Fruit fly (Drosophila melanogaster) whole organism: ENCODE data around the gene CG9926.

Experiments used
- CG8478 ChIP-seq: fragments of >200 bp; optimal IDR thresholded peaks from 2 replicates; lab custom pipeline; 2018; ENCODE audit warnings: inconsistent platforms
- Dll ChIP-seq: fragments of >200 bp; optimal IDR thresholded peaks from 2 replicates; lab custom pipeline; 2017
- EcR ChIP-seq, 2 experiments: fragments of >200 bp; optimal IDR thresholded peaks; 2 replicates each; lab custom pipeline; 2017; ENCODE audit warnings: missing biosample characterization in 2 of 2, missing genetic modification characterization in 2 of 2, missing genetic modification reagents in 2 of 2
- pan ChIP-seq: fragments of >200 bp; optimal IDR thresholded peaks from 2 replicates; lab custom pipeline; 2017
- psq ChIP-seq: fragments of >200 bp; optimal IDR thresholded peaks from 2 replicates; lab custom pipeline; 2017
- usp ChIP-seq: fragments of >200 bp; optimal IDR thresholded peaks from 2 replicates; lab custom pipeline; 2017; ENCODE audit warnings: missing biosample characterization, missing genetic modification characterization, mixed read lengths

Gene CG9926

dm6 chr3R:13939353-13940049 lies 11.4 kb downstream of the CG9926 start:
- no peak for TF ChIP-seq psq (lab: Kevin White, UChicago)
- TF ChIP-seq pan, result no peak
- TF ChIP-seq Dll (lab: Kevin White, UChicago), result no peak
- TF ChIP-seq usp (GFP tag; lab: Kevin White, UChicago), result no peak
- TF ChIP-seq CG8478 (lab: Kevin White, UChicago), result no peak
- TF ChIP-seq EcR (GFP tag; optimal IDR thresholded peaks at IDR 0.05; lab: Kevin White, UChicago), result no peak

DNA sequence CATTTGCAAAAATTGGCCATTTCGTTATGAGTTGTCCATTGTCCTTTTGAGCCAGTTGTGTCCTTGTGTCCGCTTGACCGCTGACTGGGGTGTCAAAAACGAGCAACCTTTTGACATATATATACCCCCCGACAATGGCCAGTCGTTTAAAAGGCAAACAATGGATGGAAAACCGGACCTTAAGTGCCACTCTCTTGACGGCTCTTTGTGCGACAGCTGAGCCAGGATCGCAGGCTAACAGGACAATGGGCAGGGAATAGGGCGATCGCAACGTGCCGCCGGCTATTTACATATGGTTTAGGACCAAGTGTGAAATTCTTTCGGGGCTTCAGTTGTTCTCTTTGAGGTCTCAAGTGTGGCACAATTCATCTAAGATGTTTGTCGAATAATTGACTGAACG lies 14.6 kb downstream of the CG9926 start:
- TF ChIP-seq CG8478 (lab: Kevin White, UChicago) (no peak), usp (GFP tag; lab: Kevin White, UChicago) (no peak), pan (no peak), EcR (GFP tag; optimal IDR thresholded peaks at IDR 0.05; lab: Kevin White, UChicago) (no peak), psq (lab: Kevin White, UChicago) (no peak), Dll (lab: Kevin White, UChicago) (no peak)

DNA sequence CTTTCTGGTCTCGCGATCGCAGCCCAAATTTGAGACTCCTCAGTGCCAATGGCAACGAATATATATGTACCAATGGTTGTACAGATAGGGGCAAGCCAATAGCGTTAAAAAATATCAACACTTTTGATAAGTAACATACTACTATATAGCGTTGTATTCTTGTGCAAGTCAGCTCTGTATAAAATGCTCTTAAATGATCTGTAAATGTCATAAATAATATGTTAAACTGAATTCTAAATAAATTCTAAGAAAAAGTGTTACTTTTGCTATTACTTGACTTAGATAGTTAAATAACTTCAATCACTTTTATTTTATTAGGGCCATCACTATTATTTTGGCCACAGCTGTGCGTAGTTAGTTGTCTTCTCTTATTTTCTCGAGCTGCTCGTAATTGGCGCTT lies 16.3 kb downstream of the CG9926 start:
- TF ChIP-seq CG8478 (lab: Kevin White, UChicago) (no peak), pan (no peak), usp (GFP tag; lab: Kevin White, UChicago) (no peak), Dll (lab: Kevin White, UChicago) (no peak), psq (lab: Kevin White, UChicago) (no peak), EcR (GFP tag; optimal IDR thresholded peaks at IDR 0.05; lab: Kevin White, UChicago) (no peak)

DNA sequence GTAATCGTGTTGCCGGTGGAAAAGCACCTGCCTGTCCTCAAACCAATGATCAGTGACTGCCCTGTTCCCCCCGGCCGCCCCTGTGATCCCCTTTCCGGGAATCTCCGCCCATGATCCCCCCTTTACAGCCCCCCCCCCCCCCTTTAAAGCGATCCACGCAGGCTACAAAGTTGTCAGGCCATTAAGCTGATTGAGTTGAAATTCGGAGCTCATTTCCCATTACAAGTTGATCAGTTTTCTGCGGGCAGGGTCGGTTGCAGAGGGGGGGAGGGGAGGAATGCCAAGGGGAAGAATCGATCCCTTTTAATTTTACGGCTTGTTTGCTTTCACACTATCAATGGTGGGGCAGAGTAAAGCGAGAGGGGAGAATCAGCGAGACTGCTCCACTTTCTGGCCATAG lies 17.0 kb downstream of the CG9926 start:
- TF ChIP-seq usp (GFP tag; lab: Kevin White, UChicago) (no peak), CG8478 (lab: Kevin White, UChicago) (no peak), pan (no peak), EcR (GFP tag; optimal IDR thresholded peaks at IDR 0.05; lab: Kevin White, UChicago) (no peak), Dll (lab: Kevin White, UChicago) (no peak), psq (lab: Kevin White, UChicago) (no peak)

- no peak for TF ChIP-seq EcR (GFP tag; optimal IDR thresholded peaks at IDR 0.05; lab: Kevin White, UChicago)
- no peak for TF ChIP-seq Dll (lab: Kevin White, UChicago)
- TF ChIP-seq usp (GFP tag; lab: Kevin White, UChicago), result no peak
- no peak for TF ChIP-seq pan
- TF ChIP-seq psq (lab: Kevin White, UChicago), result no peak
- TF ChIP-seq CG8478 (lab: Kevin White, UChicago), result no peak
These were observed 19.1 kb downstream of the CG9926 start for dm6 chr3R:13931813-13932212.

DNA sequence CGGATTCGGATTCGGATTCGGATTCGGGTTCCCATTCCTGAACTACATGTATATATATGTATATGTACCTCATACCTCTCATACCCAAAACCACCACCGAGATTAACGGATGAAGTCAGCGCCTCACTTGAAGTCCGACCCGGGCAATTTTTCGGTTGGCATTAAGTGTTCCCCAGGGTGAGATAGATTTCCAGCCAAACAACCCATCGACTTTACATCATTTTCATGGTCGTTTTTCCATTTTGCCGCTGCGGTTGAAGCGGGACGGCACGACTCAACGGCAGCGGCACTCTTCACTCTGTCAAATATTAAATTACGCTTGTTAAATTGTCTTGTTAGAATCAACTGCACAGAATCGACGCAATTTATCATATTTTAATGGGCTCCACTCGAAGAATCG lies 20.7 kb downstream of the CG9926 start:
- no peak for TF ChIP-seq usp (GFP tag; lab: Kevin White, UChicago)
- TF ChIP-seq pan, result no peak
- no peak for TF ChIP-seq psq (lab: Kevin White, UChicago)
- no peak for TF ChIP-seq EcR (GFP tag; optimal IDR thresholded peaks at IDR 0.05; lab: Kevin White, UChicago)
- TF ChIP-seq CG8478 (lab: Kevin White, UChicago), result no peak
- TF ChIP-seq Dll (lab: Kevin White, UChicago), result no peak

DNA sequence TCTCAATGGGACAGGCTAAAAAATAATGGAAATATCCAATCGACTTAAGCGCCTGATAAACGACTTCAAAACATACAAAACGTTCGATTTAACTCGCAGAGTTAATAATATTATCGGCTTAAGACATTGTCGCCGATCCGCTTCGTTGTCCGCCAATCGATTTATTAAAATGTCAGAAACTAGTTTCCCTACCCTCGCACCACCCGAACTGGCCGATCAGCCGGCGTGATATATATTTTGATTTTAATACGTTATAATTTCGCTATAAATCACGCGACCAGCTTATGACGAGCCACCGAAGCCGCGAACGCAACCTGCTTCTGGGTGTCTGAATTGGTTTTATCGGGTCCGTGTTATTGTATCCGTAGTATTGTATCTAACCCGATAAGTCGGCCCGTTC lies 23.4 kb downstream of the CG9926 start:
- TF ChIP-seq pan, result no peak
- TF ChIP-seq usp (GFP tag; lab: Kevin White, UChicago), result no peak
- no peak for TF ChIP-seq Dll (lab: Kevin White, UChicago)
- TF ChIP-seq CG8478 (lab: Kevin White, UChicago), result no peak
- no peak for TF ChIP-seq EcR (GFP tag; optimal IDR thresholded peaks at IDR 0.05; lab: Kevin White, UChicago)
- TF ChIP-seq psq (lab: Kevin White, UChicago), result no peak

DNA sequence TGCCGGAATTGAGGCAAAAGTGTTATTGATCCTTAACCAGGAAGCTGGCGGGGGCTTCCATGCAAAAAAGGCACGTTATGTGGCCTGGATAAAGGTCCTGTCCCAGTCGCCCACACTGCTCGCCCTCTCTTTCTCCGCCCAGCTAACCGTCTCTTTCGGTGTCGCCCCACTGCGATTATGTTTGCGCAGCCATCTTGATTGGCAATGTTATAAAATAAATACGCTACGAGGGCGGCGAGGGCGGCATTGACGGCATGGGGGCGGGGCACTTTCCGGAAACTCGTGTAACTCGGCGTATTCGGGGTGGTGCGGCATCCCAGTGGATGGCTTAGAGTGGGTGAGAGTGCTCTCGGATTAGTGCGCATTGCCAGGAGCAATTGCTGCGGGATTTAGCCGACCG lies 27.3 kb downstream of the CG9926 start:
- no peak for TF ChIP-seq EcR (GFP tag; optimal IDR thresholded peaks at IDR 0.05; lab: Kevin White, UChicago)
- no peak for TF ChIP-seq usp (GFP tag; lab: Kevin White, UChicago)
- TF ChIP-seq pan, result no peak
- no peak for TF ChIP-seq Dll (lab: Kevin White, UChicago)
- no peak for TF ChIP-seq CG8478 (lab: Kevin White, UChicago)
- no peak for TF ChIP-seq psq (lab: Kevin White, UChicago)

- no peak for TF ChIP-seq pan
- TF ChIP-seq usp (GFP tag; lab: Kevin White, UChicago), result no peak
- no peak for TF ChIP-seq EcR (GFP tag; optimal IDR thresholded peaks at IDR 0.05; lab: Kevin White, UChicago)
- no peak for TF ChIP-seq psq (lab: Kevin White, UChicago)
- no peak for TF ChIP-seq Dll (lab: Kevin White, UChicago)
- no peak for TF ChIP-seq CG8478 (lab: Kevin White, UChicago)
These were observed 29.0 kb downstream of the CG9926 start for dm6 chr3R:13921806-13922515.

dm6 chr3R:13918045-13918444 lies 32.9 kb downstream of the CG9926 start:
- TF ChIP-seq CG8478 (lab: Kevin White, UChicago) (no peak), Dll (lab: Kevin White, UChicago) (no peak), usp (GFP tag; lab: Kevin White, UChicago) (no peak), psq (lab: Kevin White, UChicago) (no peak), pan (no peak), EcR (GFP tag; optimal IDR thresholded peaks at IDR 0.05; lab: Kevin White, UChicago) (no peak)

dm6 chr3R:13916546-13916945 lies 34.4 kb downstream of the CG9926 start:
- TF ChIP-seq pan, result no peak
- TF ChIP-seq EcR (GFP tag; optimal IDR thresholded peaks at IDR 0.05; lab: Kevin White, UChicago), result no peak
- TF ChIP-seq usp (GFP tag; lab: Kevin White, UChicago), result no peak
- TF ChIP-seq psq (lab: Kevin White, UChicago), result no peak
- TF ChIP-seq Dll (lab: Kevin White, UChicago), result no peak
- TF ChIP-seq CG8478 (lab: Kevin White, UChicago), result no peak
